Worm (Caenorhabditis elegans) whole organism, L2 larva: Measurements from ENCODE around the gene clec-1.

ENCODE experiments used
- C34F6.9 ChIP-seq: fragments of 150-350 bp; optimal IDR thresholded peaks from 2 replicates; lab custom pipeline; 2014; ENCODE audit warnings: missing biosample characterization, missing genetic modification characterization
- F13H6.1 ChIP-seq: sonication (generic microtip); optimal IDR thresholded peaks from 2 replicates; lab custom pipeline; 2016; ENCODE audit warnings: missing genetic modification characterization, missing compliant biosample characterization
- R02D3.7 ChIP-seq: fragments of 150-350 bp; optimal IDR thresholded peaks from 2 replicates; lab custom pipeline; 2014; ENCODE audit warnings: missing biosample characterization, missing genetic modification characterization
- Y55F3AM.14 ChIP-seq: fragments of 200-800 bp; sonication (Bioruptor generic); optimal IDR thresholded peaks from 2 replicates; lab custom pipeline; 2018; ENCODE audit warnings: mild to moderate bottlenecking, missing genetic modification characterization, missing compliant biosample characterization
- ZK546.5 ChIP-seq: sonication (generic microtip); optimal IDR thresholded peaks from 2 replicates; lab custom pipeline; 2017; ENCODE audit warnings: missing biosample characterization, missing genetic modification characterization
- alr-1 ChIP-seq: fragments of 150-350 bp; optimal IDR thresholded peaks from 2 replicates; lab custom pipeline; 2014; ENCODE audit warnings: missing biosample characterization, missing genetic modification characterization
- aly-2 ChIP-seq: fragments of 150-350 bp; optimal IDR thresholded peaks from 2 replicates; lab custom pipeline; 2014; ENCODE audit warnings: missing biosample characterization, missing genetic modification characterization
- ceh-82 ChIP-seq: fragments of 150-350 bp; optimal IDR thresholded peaks from 2 replicates; lab custom pipeline; 2014; ENCODE audit warnings: missing biosample characterization, missing genetic modification characterization
- crh-2 ChIP-seq: sonication (generic microtip); optimal IDR thresholded peaks from 2 replicates; lab custom pipeline; 2017; ENCODE audit warnings: missing biosample characterization, missing genetic modification characterization
- egl-27 ChIP-seq: sonication (generic microtip); optimal IDR thresholded peaks from 3 replicates; lab custom pipeline; 2017; ENCODE audit warnings: missing biosample characterization, missing genetic modification reagents, missing genetic modification characterization
- elt-1 ChIP-seq: fragments of 150-350 bp; optimal IDR thresholded peaks from 2 replicates; lab custom pipeline; 2014; ENCODE audit warnings: missing biosample characterization, missing genetic modification characterization
- fos-1 ChIP-seq: fragments of 150-350 bp; optimal IDR thresholded peaks from 2 replicates; lab custom pipeline; 2014; ENCODE audit warnings: missing biosample characterization, missing genetic modification characterization
- gmeb-1 ChIP-seq: fragments of 150-350 bp; optimal IDR thresholded peaks from 2 replicates; lab custom pipeline; 2014; ENCODE audit warnings: missing biosample characterization, missing genetic modification characterization
- lin-11 ChIP-seq: fragments of 150-350 bp; sonication (generic microtip); optimal IDR thresholded peaks from 2 replicates; lab custom pipeline; 2014; ENCODE audit warnings: missing biosample characterization, missing genetic modification characterization, inconsistent platforms, mixed read lengths
- lin-13 ChIP-seq: fragments of 150-350 bp; optimal IDR thresholded peaks from 2 replicates; lab custom pipeline; 2014; ENCODE audit warnings: missing biosample characterization, missing genetic modification reagents, missing genetic modification characterization
- lin-39 ChIP-seq: fragments of 150-350 bp; optimal IDR thresholded peaks from 2 replicates; lab custom pipeline; 2014; ENCODE audit warnings: missing biosample characterization, missing genetic modification reagents, missing genetic modification characterization
- lsy-2 ChIP-seq, 2 experiments: fragments of 150-350 bp in 1 of 2; sonication (generic microtip) in 1 of 2; optimal IDR thresholded peaks; 2 replicates each; lab custom pipeline; 2014 to 2017; ENCODE audit warnings: missing biosample characterization in 2 of 2, missing genetic modification characterization in 2 of 2
- mab-5 ChIP-seq: fragments of 150-350 bp; optimal IDR thresholded peaks from 2 replicates; lab custom pipeline; 2014; ENCODE audit warnings: missing biosample characterization, missing genetic modification characterization
- mbf-1 ChIP-seq: sonication (generic microtip); optimal IDR thresholded peaks from 2 replicates; lab custom pipeline; 2017; ENCODE audit warnings: missing biosample characterization, missing genetic modification characterization
- nhr-10 ChIP-seq: sonication (generic microtip); optimal IDR thresholded peaks from 2 replicates; lab custom pipeline; 2017; ENCODE audit warnings: missing biosample characterization, missing genetic modification characterization
- nhr-11 ChIP-seq: fragments of 150-350 bp; optimal IDR thresholded peaks from 2 replicates; lab custom pipeline; 2014; ENCODE audit warnings: missing biosample characterization, missing genetic modification characterization
- nhr-12 ChIP-seq: fragments of 150-350 bp; optimal IDR thresholded peaks from 2 replicates; lab custom pipeline; 2014; ENCODE audit warnings: missing biosample characterization, missing genetic modification characterization
- nhr-129 ChIP-seq: fragments of 150-350 bp; optimal IDR thresholded peaks from 2 replicates; lab custom pipeline; 2014; ENCODE audit warnings: missing biosample characterization, missing genetic modification characterization
- nhr-21 ChIP-seq: fragments of 150-350 bp; optimal IDR thresholded peaks from 2 replicates; lab custom pipeline; 2014; ENCODE audit warnings: missing biosample characterization, missing genetic modification characterization
- nhr-23 ChIP-seq: fragments of 150-350 bp; optimal IDR thresholded peaks from 2 replicates; lab custom pipeline; 2014; ENCODE audit warnings: missing biosample characterization, missing genetic modification reagents, missing genetic modification characterization
- nhr-237 ChIP-seq: fragments of 150-350 bp; optimal IDR thresholded peaks from 2 replicates; lab custom pipeline; 2014; ENCODE audit warnings: missing biosample characterization, missing genetic modification characterization
- nhr-25 ChIP-seq: fragments of 150-350 bp; sonication (generic microtip); optimal IDR thresholded peaks from 3 replicates; lab custom pipeline; 2014; ENCODE audit warnings: missing biosample characterization, missing genetic modification characterization
- nhr-6 ChIP-seq: fragments of 150-350 bp; optimal IDR thresholded peaks from 2 replicates; lab custom pipeline; 2014; ENCODE audit warnings: missing biosample characterization, missing genetic modification characterization
- nhr-77 ChIP-seq: fragments of 150-350 bp; optimal IDR thresholded peaks from 2 replicates; lab custom pipeline; 2014; ENCODE audit warnings: missing biosample characterization, missing genetic modification characterization
- peb-1 ChIP-seq: fragments of 150-350 bp; optimal IDR thresholded peaks from 2 replicates; lab custom pipeline; 2014; ENCODE audit warnings: missing biosample characterization, missing genetic modification characterization
- sma-3 ChIP-seq: sonication (generic microtip); optimal IDR thresholded peaks from 2 replicates; lab custom pipeline; 2016; ENCODE audit warnings: missing genetic modification reagents, missing genetic modification characterization, missing compliant biosample characterization
- sma-9 ChIP-seq, 2 experiments: fragments of 150-350 bp in 1 of 2; sonication (generic microtip) in 1 of 2; optimal IDR thresholded peaks; 2 replicates each; lab custom pipeline; 2014 to 2016; ENCODE audit warnings: missing genetic modification characterization in 2 of 2, mild to moderate bottlenecking in 1 of 2, missing biosample characterization in 1 of 2, missing compliant biosample characterization in 1 of 2, missing genetic modification reagents in 1 of 2, moderate library complexity in 1 of 2
- unc-39 ChIP-seq: fragments of 150-350 bp; optimal IDR thresholded peaks from 2 replicates; lab custom pipeline; 2014; ENCODE audit warnings: missing biosample characterization, missing genetic modification characterization
- unc-55 ChIP-seq: fragments of 150-350 bp; sonication (generic microtip); optimal IDR thresholded peaks from 3 replicates; lab custom pipeline; 2014; ENCODE audit warnings: missing biosample characterization, missing genetic modification reagents, missing genetic modification characterization
- zag-1 ChIP-seq: fragments of 150-350 bp; optimal IDR thresholded peaks from 2 replicates; lab custom pipeline; 2014; ENCODE audit warnings: missing biosample characterization, missing genetic modification characterization
- ztf-4 ChIP-seq: fragments of 150-350 bp; optimal IDR thresholded peaks from 2 replicates; lab custom pipeline; 2014; ENCODE audit warnings: missing biosample characterization, missing genetic modification characterization

Gene clec-1

DNA sequence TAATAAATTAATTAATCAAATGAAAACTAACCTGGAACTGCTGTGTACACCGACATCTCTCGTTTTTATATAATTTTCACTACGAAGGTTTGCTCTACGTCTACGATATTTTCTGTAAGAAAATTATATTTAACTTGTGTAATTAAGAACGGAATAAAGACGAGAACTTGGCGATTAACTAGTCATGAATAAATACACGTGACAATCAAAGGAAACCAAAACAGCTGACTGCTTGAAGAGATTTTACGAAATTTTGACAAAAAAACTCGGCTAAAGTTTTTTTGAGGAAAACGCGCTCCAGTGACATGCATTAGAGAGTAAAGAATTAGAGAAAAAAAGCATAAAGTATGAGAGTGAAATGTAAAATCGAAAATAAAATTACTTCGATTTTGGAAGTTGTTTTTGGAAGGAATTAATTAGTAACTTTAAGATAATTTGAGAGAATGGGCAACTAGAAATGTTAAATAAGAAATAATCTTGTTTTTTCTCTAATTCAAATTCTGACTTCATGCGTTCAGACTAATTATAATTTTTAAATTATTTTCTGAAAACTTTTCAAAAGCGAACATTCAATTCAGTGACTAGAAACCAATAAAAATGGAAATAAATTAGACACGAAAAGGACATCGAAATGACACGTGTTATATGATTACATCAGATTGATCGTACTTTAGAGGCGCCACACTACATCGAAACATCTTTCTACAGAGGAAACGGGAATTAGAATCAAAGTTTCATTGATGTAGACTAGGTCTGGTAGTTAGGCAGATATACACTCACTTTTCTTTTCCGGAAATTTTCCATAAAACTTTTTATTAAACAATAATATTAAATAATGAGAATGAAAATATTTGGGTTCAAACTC lies 12.6 kb upstream of the clec-1 start, which contains the start of gene F25B4.7:
TSS of gene F25B4.7 (minus strand) at position 112 of the 865 bp plus-strand sequence.
- TF ChIP-seq nhr-129 (tag; lab: Kevin White, UChicago): peak; percentile 82
- no peak for TF ChIP-seq nhr-23
- no peak for TF ChIP-seq peb-1
- TF ChIP-seq mab-5 (tag; lab: Kevin White, UChicago): no peak
- TF ChIP-seq nhr-21: peak; percentile 41
- peak; percentile 74 for TF ChIP-seq sma-9 (GFP tag; optimal IDR thresholded peaks at IDR 0.05; lab: Kevin White, UChicago)
- no peak for TF ChIP-seq sma-9 (tag; optimal IDR thresholded peaks at IDR 0.05; lab: Kevin White, UChicago)
- TF ChIP-seq C34F6.9: peak; percentile 68
- TF ChIP-seq unc-55 (GFP tag; lab: Kevin White, UChicago): peak; percentile 64
- peak; percentile 33 for TF ChIP-seq nhr-25
- peak in 1 of 2 experiments; percentile 41 for TF ChIP-seq lsy-2 (tag; optimal IDR thresholded peaks at IDR 0.05; lab: Kevin White, UChicago)
- no peak for TF ChIP-seq gmeb-1 (tag; lab: Kevin White, UChicago)
- TF ChIP-seq sma-3 (GFP tag; lab: Kevin White, UChicago): no peak
- peak; percentile 67 for TF ChIP-seq crh-2 (tag; lab: Kevin White, UChicago)
- peak; percentile 40 for TF ChIP-seq fos-1 (tag; lab: Kevin White, UChicago)

ce11 chrV:5691665-5692407 lies 8.1 kb upstream of the clec-1 start, which contains the start of gene F25B4.8:
Gene F25B4.8, minus strand, starts transcription at chrV:5691715.
- TF ChIP-seq mbf-1 (no peak), nhr-12 (no peak), F13H6.1 (tag; lab: Kevin White, UChicago) (no peak), fos-1 (tag; lab: Kevin White, UChicago) (peak; percentile 5), crh-2 (tag; lab: Kevin White, UChicago) (no peak), peb-1 (no peak)

DNA sequence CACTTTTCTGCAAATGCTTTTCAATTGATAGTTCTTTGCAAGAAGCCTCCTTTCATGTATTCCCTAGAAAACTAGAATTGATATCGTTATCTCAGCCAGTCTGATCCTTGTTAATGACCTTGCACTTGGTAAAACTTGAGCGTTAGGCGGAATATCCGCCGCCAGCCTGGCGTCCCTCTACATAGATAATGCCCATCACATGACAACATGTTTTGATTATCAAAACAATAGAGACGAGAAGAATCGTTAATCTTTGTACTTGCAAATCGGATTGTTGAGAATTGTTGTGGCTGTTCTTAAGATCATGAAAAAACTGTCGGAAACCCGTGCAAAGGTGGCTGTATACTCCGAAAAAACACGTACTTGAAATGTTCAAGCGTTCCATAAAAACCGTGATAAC lies 6.4 kb upstream of the clec-1 start:
- TF ChIP-seq nhr-6 (tag; lab: Kevin White, UChicago): no peak
- TF ChIP-seq unc-55 (GFP tag; lab: Kevin White, UChicago): no peak
- TF ChIP-seq Y55F3AM.14 (GFP tag; lab: Kevin White, UChicago): no peak
- no peak for TF ChIP-seq mab-5 (tag; lab: Kevin White, UChicago)
- TF ChIP-seq R02D3.7 (tag; lab: Kevin White, UChicago): no peak
- TF ChIP-seq unc-39 (tag; lab: Kevin White, UChicago): no peak
- TF ChIP-seq sma-3 (GFP tag; lab: Kevin White, UChicago): peak; percentile 38
- no peak for TF ChIP-seq crh-2 (tag; lab: Kevin White, UChicago)
- peak; percentile 26 for TF ChIP-seq nhr-129 (tag; lab: Kevin White, UChicago)
- TF ChIP-seq fos-1 (tag; lab: Kevin White, UChicago): no peak
- peak; percentile 46 for TF ChIP-seq sma-9 (GFP tag; optimal IDR thresholded peaks at IDR 0.05; lab: Kevin White, UChicago)
- TF ChIP-seq sma-9 (tag; optimal IDR thresholded peaks at IDR 0.05; lab: Kevin White, UChicago): no peak
- no peak for TF ChIP-seq F13H6.1 (tag; lab: Kevin White, UChicago)
- TF ChIP-seq nhr-10 (tag; lab: Kevin White, UChicago): no peak
- TF ChIP-seq gmeb-1 (tag; lab: Kevin White, UChicago): peak; percentile 22
- no peak for TF ChIP-seq ceh-82 (tag; lab: Kevin White, UChicago)
- no peak for TF ChIP-seq peb-1
- no peak for TF ChIP-seq nhr-23
- TF ChIP-seq C34F6.9: no peak
- no peak for TF ChIP-seq aly-2
- TF ChIP-seq lin-39 (tag; lab: Kevin White, UChicago): no peak
- TF ChIP-seq lin-11: no peak
- no peak for TF ChIP-seq lin-13
- no peak for TF ChIP-seq mbf-1
- TF ChIP-seq ZK546.5: no peak
- TF ChIP-seq nhr-11 (tag; lab: Kevin White, UChicago): no peak
- no peak for TF ChIP-seq nhr-77 (tag; lab: Kevin White, UChicago)
- no peak for TF ChIP-seq nhr-12
- TF ChIP-seq nhr-237 (tag; lab: Kevin White, UChicago): no peak
- TF ChIP-seq nhr-25: peak; percentile 48
- no peak for TF ChIP-seq zag-1 (tag; lab: Kevin White, UChicago)
- no peak for TF ChIP-seq ztf-4
- TF ChIP-seq nhr-21: peak; percentile 78
- no peak for TF ChIP-seq egl-27
- TF ChIP-seq alr-1 (tag; lab: Kevin White, UChicago): no peak
- no peak for TF ChIP-seq elt-1 (tag; lab: Kevin White, UChicago)
